Worm (Caenorhabditis elegans): Measurements from ENCODE around the gene hcp-1.

hcp-1 gene

ce11 chrV:6620809-6621208, 26.8 kb downstream of the hcp-1 start:
- TF ChIP-seq spr-3 (GFP tag; optimal IDR thresholded peaks at IDR 0.05) (no peak), ceh-62 (tag; optimal IDR thresholded peaks at IDR 0.05) (no peak), F37D6.2 (tag; optimal IDR thresholded peaks at IDR 0.05) (no peak), unc-130 (GFP tag; optimal IDR thresholded peaks at IDR 0.05) (no peak), mep-1 (tag; optimal IDR thresholded peaks at IDR 0.05) (no peak), jun-1 (tag; optimal IDR thresholded peaks at IDR 0.05) (no peak), dpl-1 (GFP tag; optimal IDR thresholded peaks at IDR 0.05) (no peak), F10B5.3 (tag; optimal IDR thresholded peaks at IDR 0.05) (no peak), hif-1 (tag; optimal IDR thresholded peaks at IDR 0.05) (no peak)

DNA sequence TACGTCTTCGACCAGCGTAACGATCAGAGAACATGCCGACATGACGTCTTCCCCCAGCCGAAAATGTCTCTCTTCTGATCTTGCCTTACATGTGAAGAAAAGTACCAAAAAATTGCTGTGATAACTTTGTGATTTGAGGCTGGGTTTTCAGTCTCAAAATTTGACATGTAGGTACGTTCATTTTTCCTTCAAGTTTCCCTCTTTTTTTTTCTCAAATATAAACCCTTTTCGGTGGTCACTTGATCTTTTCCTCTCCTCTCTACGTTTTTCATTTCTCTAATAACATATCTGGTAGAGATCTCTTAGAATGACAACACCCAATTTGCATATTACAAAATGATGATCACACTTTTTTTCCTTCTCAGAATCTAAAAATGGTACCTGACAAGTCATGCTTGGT, 27.9 kb downstream of the hcp-1 start, which contains the start of gene nhr-37:
Gene nhr-37 (plus strand): TSS at position 301 of the 400 bp plus-strand sequence.
- TF ChIP-seq nhr-41 (GFP tag; IDR thresholded peaks at IDR 0.05) (no peak), lin-29 (GFP tag; IDR thresholded peaks at IDR 0.05) (no peak), fkh-10 (GFP tag; optimal IDR thresholded peaks at IDR 0.05) (no peak), ztf-7 (tag; optimal IDR thresholded peaks at IDR 0.05) (no peak), fos-1 (tag; optimal IDR thresholded peaks at IDR 0.05) (no peak), daf-8 (GFP tag; IDR thresholded peaks at IDR 0.05) (no peak), pqm-1 (tag; optimal IDR thresholded peaks at IDR 0.05) (no peak), R02D3.7 (tag; optimal IDR thresholded peaks at IDR 0.05) (no peak), arid-1 (GFP tag; conservative IDR thresholded peaks at IDR 0.05) (no peak), cey-2 (tag; optimal IDR thresholded peaks at IDR 0.05; ENCODE audit: borderline replicate concordance, insufficient read depth) (no peak), egl-27 (tag; optimal IDR thresholded peaks at IDR 0.05) (no peak), ZK546.5 (tag; optimal IDR thresholded peaks at IDR 0.05) (no peak), vab-7 (GFP tag; IDR thresholded peaks at IDR 0.05) (no peak), F37D6.2 (tag; optimal IDR thresholded peaks at IDR 0.05) (no peak)

DNA sequence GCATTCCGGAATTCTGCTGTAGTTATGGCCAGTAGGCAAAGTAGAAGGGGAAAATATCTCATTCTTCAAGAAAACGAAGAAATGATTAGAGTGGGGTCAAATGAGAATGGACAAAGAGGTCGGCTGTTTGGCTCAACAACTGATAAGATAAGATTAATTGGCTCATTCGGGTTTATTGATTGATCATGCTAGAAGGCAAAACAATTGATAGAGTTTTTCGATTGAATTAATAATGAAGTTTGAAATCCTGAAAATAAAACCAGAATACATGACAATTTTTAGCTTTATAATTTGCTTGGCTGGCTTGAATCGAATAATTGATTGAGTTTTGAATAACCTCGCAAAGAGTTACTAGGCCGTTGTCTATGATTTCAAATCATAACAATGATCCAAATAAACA, 32.2 kb downstream of the hcp-1 start, which contains the start of gene ppt-1:
Gene ppt-1 (minus strand): TSS at position 101 of the 400 bp plus-strand sequence.
- TF ChIP-seq hmg-1.1 (GFP tag; IDR thresholded peaks at IDR 0.05) (no peak), unc-62 (GFP tag; optimal IDR thresholded peaks at IDR 0.05 in 1 of 2) (no peak), unc-62 (tag; optimal IDR thresholded peaks at IDR 0.05) (no peak), vab-7 (GFP tag; IDR thresholded peaks at IDR 0.05) (no peak), gei-8 (GFP tag; optimal IDR thresholded peaks at IDR 0.05) (no peak), ceh-82 (tag; optimal IDR thresholded peaks at IDR 0.05) (no peak), ceh-32 (tag; optimal IDR thresholded peaks at IDR 0.05; ENCODE audit: poor library complexity) (no peak), ctbp-1 (GFP tag; IDR thresholded peaks at IDR 0.05) (no peak), attf-4 (tag; optimal IDR thresholded peaks at IDR 0.05) (no peak)

DNA sequence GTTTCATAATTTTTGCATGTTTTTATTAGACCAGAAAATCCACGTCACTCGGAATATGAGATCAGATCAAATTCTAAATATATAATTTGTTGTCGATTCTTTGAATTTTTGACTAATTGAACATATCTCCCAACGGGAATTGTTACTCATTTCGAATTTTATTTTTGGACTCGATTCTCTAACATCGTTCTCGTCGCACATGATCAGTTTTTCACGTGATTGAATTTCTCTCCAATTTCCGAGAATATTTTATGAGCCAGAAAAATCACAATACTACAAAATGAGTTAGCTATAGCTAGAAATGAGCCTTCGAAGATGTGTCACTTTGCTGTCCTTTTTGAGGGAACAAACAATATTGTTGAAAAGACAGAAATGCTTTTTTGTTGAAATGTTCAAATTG, 36.8 kb downstream of the hcp-1 start:
- TF ChIP-seq rbr-2 (tag; optimal IDR thresholded peaks at IDR 0.05), result no peak
- peak; percentile 63 for TF ChIP-seq nhr-11 (tag; optimal IDR thresholded peaks at IDR 0.05)
- peak; percentile 28 for TF ChIP-seq nhr-48 (tag; optimal IDR thresholded peaks at IDR 0.05)

DNA sequence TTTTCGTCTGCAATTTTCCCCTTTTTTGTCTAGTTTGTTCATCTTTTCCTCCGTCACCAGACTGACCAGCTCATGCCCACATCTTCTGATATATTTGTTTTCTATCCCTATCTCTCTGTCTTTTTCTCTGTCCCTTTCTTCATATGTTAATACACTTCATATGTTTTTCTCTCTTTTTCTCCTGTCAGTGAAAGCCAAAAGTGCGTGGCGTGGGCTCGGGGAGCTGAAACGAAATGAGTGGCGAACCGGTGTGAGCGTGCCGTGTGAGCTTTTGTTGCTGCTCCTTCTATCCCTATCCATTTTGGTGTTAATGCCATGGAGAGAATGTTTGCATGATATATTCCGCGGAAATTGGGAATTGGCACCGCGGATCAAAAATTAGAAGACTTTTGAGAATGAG, 37.9 kb downstream of the hcp-1 start:
- no peak for TF ChIP-seq nhr-42 (GFP tag; IDR thresholded peaks at IDR 0.05)
- TF ChIP-seq nhr-48 (tag; optimal IDR thresholded peaks at IDR 0.05), result no peak
- no peak for TF ChIP-seq nhr-11 (tag; optimal IDR thresholded peaks at IDR 0.05)
- no peak for TF ChIP-seq ZK546.5 (tag; optimal IDR thresholded peaks at IDR 0.05)
- peak; percentile 83 for TF ChIP-seq aha-1 (tag)

Data from whole organism, L4 larva.